Worm (Caenorhabditis elegans): ENCODE data around the gene oat-1.
A peak's percentile ranks its signal among the peaks of the same experiment; 100 is the strongest.

- TF ChIP-seq ztf-4 (tag; optimal IDR thresholded peaks at IDR 0.05) (no peak), elt-3 (tag; optimal IDR thresholded peaks at IDR 0.05) (no peak), nhr-11 (tag; optimal IDR thresholded peaks at IDR 0.05) (no peak), ama-1 (optimal IDR thresholded peaks at IDR 0.05) (no peak), mdl-1 (tag; optimal IDR thresholded peaks at IDR 0.05) (no peak), nhr-25 (tag; optimal IDR thresholded peaks at IDR 0.05) (no peak), zag-1 (tag; optimal IDR thresholded peaks at IDR 0.05) (no peak), sem-4 (tag; optimal IDR thresholded peaks at IDR 0.05) (no peak), lsy-2 (tag; optimal IDR thresholded peaks at IDR 0.05) (no peak), fos-1 (tag; optimal IDR thresholded peaks at IDR 0.05) (peak; percentile 86)
Observed at ce11 chrIV:8450534-8450933, 21.9 kb downstream of the oat-1 start.
